Worm (Caenorhabditis elegans) whole organism, early embryonic: Measurements from ENCODE around the gene Y48B6A.13.

Experiments
- B0310.2 ChIP-seq: sonication (generic microtip); optimal IDR thresholded peaks from 2 replicates; lab custom pipeline; 2016; ENCODE audit warnings: mild to moderate bottlenecking, missing genetic modification characterization, missing compliant biosample characterization
- F13C5.2 ChIP-seq: sonication (generic microtip); optimal IDR thresholded peaks from 2 replicates; lab custom pipeline; 2017; ENCODE audit warnings: mild to moderate bottlenecking, missing genetic modification characterization, inconsistent platforms, missing compliant biosample characterization
- aly-1 ChIP-seq: sonication (generic microtip); optimal IDR thresholded peaks from 2 replicates; lab custom pipeline; 2016; ENCODE audit warnings: missing genetic modification characterization, missing compliant biosample characterization
- ama-1 ChIP-seq: fragments of 150-350 bp; optimal IDR thresholded peaks from 2 replicates; lab custom pipeline; 2014
- ceh-13 ChIP-seq: fragments of 200-800 bp; sonication (Bioruptor generic); optimal IDR thresholded peaks from 2 replicates; lab custom pipeline; 2018; ENCODE audit warnings: mild to moderate bottlenecking, missing genetic modification characterization, missing compliant biosample characterization
- ceh-36 ChIP-seq: sonication (generic microtip); optimal IDR thresholded peaks from 2 replicates; lab custom pipeline; 2016; ENCODE audit warnings: missing genetic modification characterization, inconsistent platforms, missing compliant biosample characterization
- ets-7 ChIP-seq: sonication (generic microtip); optimal IDR thresholded peaks from 2 replicates; lab custom pipeline; 2016; ENCODE audit warnings: missing genotype, missing genetic modification characterization, missing compliant biosample characterization
- flt-1 ChIP-seq: fragments of 200-800 bp; sonication (Bioruptor generic); IDR thresholded peaks from 2 replicates; pipeline ENCODE4 v1.3.6; 2022; ENCODE audit warnings: missing genetic modification characterization, missing compliant biosample characterization
- pes-1 ChIP-seq: fragments of 200-800 bp; sonication (Bioruptor generic); IDR thresholded peaks from 2 replicates; pipeline ENCODE4 v1.3.6; 2022; ENCODE audit warnings: missing genetic modification reagents, missing genetic modification characterization, missing compliant biosample characterization
- scrt-1 ChIP-seq: fragments of 200-800 bp; sonication (Bioruptor generic); IDR thresholded peaks from 2 replicates; pipeline ENCODE4 v1.3.6; 2022; ENCODE audit warnings: missing genetic modification characterization, missing compliant biosample characterization
- sea-1 ChIP-seq: fragments of 200-800 bp; sonication (Bioruptor generic); conservative IDR thresholded peaks from 2 replicates; pipeline ENCODE4 v1.3.6; 2022; ENCODE audit warnings: missing genetic modification characterization, missing compliant biosample characterization
- tbx-11 ChIP-seq: fragments of 200-800 bp; sonication (Bioruptor generic); IDR thresholded peaks from 2 replicates; pipeline ENCODE4 v1.3.6; 2022; ENCODE audit warnings: missing genetic modification characterization, missing compliant biosample characterization

- TF ChIP-seq ama-1 (lab: Kevin White, UChicago) (no peak), F13C5.2 (tag; lab: Kevin White, UChicago) (no peak), ceh-13 (no peak), B0310.2 (tag; lab: Kevin White, UChicago) (no peak), sea-1 (GFP tag; lab: Robert Waterston, UW) (no peak), ceh-36 (tag; lab: Kevin White, UChicago) (no peak), ets-7 (no peak), tbx-11 (no peak), aly-1 (no peak), scrt-1 (GFP tag; lab: Robert Waterston, UW) (no peak), pes-1 (no peak), flt-1 (GFP tag; lab: Robert Waterston, UW) (no peak)
Observed at ce11 chrII:14255850-14256249, 29.8 kb upstream of the Y48B6A.13 start.
